Fruit fly (Drosophila melanogaster) whole organism, embryonic: ENCODE results near the gene Rh5.

Experiments
- ATbp ChIP-seq: fragments of 200-800 bp; sonication (Bioruptor generic); optimal IDR thresholded peaks from 2 replicates; lab custom pipeline; 2017; ENCODE audit warnings: missing biosample characterization, mild to moderate bottlenecking, missing genetic modification characterization, missing genetic modification reagents
- Aef1 ChIP-seq: fragments of 200-800 bp; sonication (Bioruptor generic); IDR thresholded peaks from 3 replicates; pipeline ENCODE4 v1.3.6; 2022; ENCODE audit warnings: missing biosample characterization, missing genetic modification characterization
- B-H2 ChIP-seq: fragments of 200-800 bp; sonication (Bioruptor generic); optimal IDR thresholded peaks from 2 replicates; lab custom pipeline; 2018; ENCODE audit warnings: missing biosample characterization, mild to moderate bottlenecking, missing genetic modification characterization
- CG10431 ChIP-seq: fragments of 200-800 bp; sonication (Bioruptor generic); optimal IDR thresholded peaks from 3 replicates; lab custom pipeline; 2018; ENCODE audit warnings: missing biosample characterization, mild to moderate bottlenecking, missing genetic modification characterization
- CG10654 ChIP-seq: fragments of 200-800 bp; sonication (Bioruptor generic); optimal IDR thresholded peaks from 2 replicates; lab custom pipeline; 2016; ENCODE audit warnings: missing biosample characterization, missing genetic modification characterization
- CG12744 ChIP-seq: fragments of 200-800 bp; sonication (Bioruptor generic); optimal IDR thresholded peaks from 2 replicates; lab custom pipeline; 2016; ENCODE audit warnings: missing biosample characterization, missing genetic modification characterization
- CG13123 ChIP-seq: fragments of 200-800 bp; sonication (Bioruptor generic); optimal IDR thresholded peaks from 2 replicates; lab custom pipeline; 2016; ENCODE audit warnings: missing biosample characterization, missing genetic modification characterization
- CG14965 ChIP-seq: fragments of 200-800 bp; sonication (Bioruptor generic); optimal IDR thresholded peaks from 2 replicates; lab custom pipeline; 2016; ENCODE audit warnings: missing biosample characterization, missing genetic modification characterization, borderline replicate concordance
- CG17802 ChIP-seq: fragments of 200-800 bp; sonication (Bioruptor generic); optimal IDR thresholded peaks from 2 replicates; lab custom pipeline; 2018; ENCODE audit warnings: missing biosample characterization, mild to moderate bottlenecking, missing genetic modification characterization, moderate library complexity
- CG1792 ChIP-seq: fragments of 200-800 bp; sonication (Bioruptor generic); optimal IDR thresholded peaks from 2 replicates; lab custom pipeline; 2016; ENCODE audit warnings: missing biosample characterization, missing genetic modification characterization
- CG18599 ChIP-seq: fragments of 200-800 bp; sonication (Bioruptor generic); optimal IDR thresholded peaks from 3 replicates; lab custom pipeline; 2017; ENCODE audit warnings: missing biosample characterization, missing genetic modification characterization, mild to moderate bottlenecking, moderate library complexity, missing genetic modification reagents
- CG2202 ChIP-seq: fragments of 200-800 bp; sonication (Bioruptor generic); optimal IDR thresholded peaks from 2 replicates; lab custom pipeline; 2018; ENCODE audit warnings: missing biosample characterization, mild to moderate bottlenecking, missing genetic modification characterization
- CG2875 ChIP-seq: fragments of 200-800 bp; sonication (Bioruptor generic); optimal IDR thresholded peaks from 2 replicates; lab custom pipeline; 2017; ENCODE audit warnings: missing biosample characterization, mild to moderate bottlenecking, missing genetic modification characterization, missing genetic modification reagents
- CG30020 ChIP-seq: fragments of 200-800 bp; optimal IDR thresholded peaks from 2 replicates; lab custom pipeline; 2019; ENCODE audit warnings: missing biosample characterization, mild to moderate bottlenecking, missing genetic modification characterization, moderate library complexity
- CG31365 ChIP-seq: fragments of 200-800 bp; sonication (Bioruptor generic); optimal IDR thresholded peaks from 2 replicates; lab custom pipeline; 2018; ENCODE audit warnings: missing biosample characterization, mild to moderate bottlenecking, missing genetic modification characterization
- CG3838 ChIP-seq: fragments of 200-800 bp; sonication (Bioruptor generic); optimal IDR thresholded peaks from 3 replicates; lab custom pipeline; 2016; ENCODE audit warnings: missing biosample characterization, missing genetic modification characterization
- CG4820 ChIP-seq: fragments of 200-800 bp; sonication (Bioruptor generic); optimal IDR thresholded peaks from 3 replicates; lab custom pipeline; 2016; ENCODE audit warnings: missing biosample characterization, missing genetic modification characterization
- CG5953 ChIP-seq: fragments of 200-800 bp; sonication (Bioruptor generic); IDR thresholded peaks from 2 replicates; pipeline ENCODE4 v1.3.6; 2022; ENCODE audit warnings: missing biosample characterization, missing genetic modification characterization
- CG6254 ChIP-seq: fragments of 200-800 bp; sonication (Bioruptor generic); optimal IDR thresholded peaks from 3 replicates; lab custom pipeline; 2017; ENCODE audit warnings: mild to moderate bottlenecking, missing biosample characterization, missing genetic modification reagents, missing genetic modification characterization
- CG6765 ChIP-seq: fragments of 200-800 bp; sonication (Bioruptor generic); optimal IDR thresholded peaks from 3 replicates; lab custom pipeline; 2017; ENCODE audit warnings: missing biosample characterization, mild to moderate bottlenecking, missing genetic modification characterization
- CG7963 ChIP-seq: fragments of 200-800 bp; sonication (Bioruptor generic); IDR thresholded peaks from 3 replicates; pipeline ENCODE4 v1.3.6; 2022; ENCODE audit warnings: missing biosample characterization, missing genetic modification characterization; ENCODE audit not compliant: partially characterized antibody
- CG9797 ChIP-seq: fragments of 200-800 bp; sonication (Bioruptor generic); optimal IDR thresholded peaks from 3 replicates; lab custom pipeline; 2018; ENCODE audit warnings: missing biosample characterization, mild to moderate bottlenecking, missing genetic modification characterization
- CHES-1-like ChIP-seq: fragments of 200-800 bp; sonication (Bioruptor generic); optimal IDR thresholded peaks from 2 replicates; lab custom pipeline; 2016; ENCODE audit warnings: missing biosample characterization, missing genetic modification characterization
- D19B ChIP-seq: fragments of 200-800 bp; sonication (Bioruptor generic); optimal IDR thresholded peaks from 2 replicates; lab custom pipeline; 2017; ENCODE audit warnings: missing biosample characterization, mild to moderate bottlenecking, missing genetic modification characterization
- Doc2 ChIP-seq: fragments of 200-800 bp; sonication (Bioruptor generic); IDR thresholded peaks from 2 replicates; pipeline ENCODE4 v1.3.6; 2022; ENCODE audit warnings: missing biosample characterization, missing genetic modification characterization
- Lhr ChIP-seq: fragments of 200-800 bp; sonication (Bioruptor generic); optimal IDR thresholded peaks from 3 replicates; lab custom pipeline; 2017; ENCODE audit warnings: mild to moderate bottlenecking, missing biosample characterization, missing genetic modification reagents, missing genetic modification characterization
- Lim3 ChIP-seq: fragments of 200-800 bp; sonication (Bioruptor generic); IDR thresholded peaks from 2 replicates; pipeline ENCODE4 v1.3.6; 2022; ENCODE audit warnings: missing biosample characterization, missing genetic modification characterization
- Mes4 ChIP-seq: fragments of 200-800 bp; sonication (Bioruptor generic); optimal IDR thresholded peaks from 2 replicates; lab custom pipeline; 2016; ENCODE audit warnings: missing biosample characterization, missing genetic modification characterization
- Myb ChIP-seq: fragments of 200-800 bp; sonication (Bioruptor generic); optimal IDR thresholded peaks from 2 replicates; lab custom pipeline; 2016; ENCODE audit warnings: missing biosample characterization, missing genetic modification characterization
- NC2α ChIP-seq: fragments of 200-800 bp; sonication (Bioruptor generic); optimal IDR thresholded peaks from 2 replicates; lab custom pipeline; 2016; ENCODE audit warnings: missing biosample characterization, missing genetic modification characterization
- Oli ChIP-seq: fragments of 200-800 bp; sonication (Bioruptor generic); optimal IDR thresholded peaks from 2 replicates; lab custom pipeline; 2018; ENCODE audit warnings: missing biosample characterization, mild to moderate bottlenecking, missing genetic modification characterization, moderate library complexity
- Pdp1 ChIP-seq, 2 experiments: fragments of 200-800 bp; sonication (Bioruptor generic); optimal IDR thresholded peaks; 3 replicates each; lab custom pipeline; 2016; ENCODE audit warnings: missing biosample characterization in 2 of 2, missing genetic modification characterization in 2 of 2, mild to moderate bottlenecking in 1 of 2, moderate library complexity in 1 of 2
- Scr ChIP-seq: fragments of 200-800 bp; sonication (Bioruptor generic); IDR thresholded peaks from 2 replicates; pipeline ENCODE4 v1.3.6; 2022; ENCODE audit warnings: missing biosample characterization, missing genetic modification characterization; ENCODE audit not compliant: partially characterized antibody
- bcd ChIP-seq: fragments of 200-800 bp; sonication (Bioruptor generic); optimal IDR thresholded peaks from 2 replicates; lab custom pipeline; 2017; ENCODE audit warnings: missing biosample characterization, mild to moderate bottlenecking, missing genetic modification characterization
- br ChIP-seq: fragments of >200 bp; optimal IDR thresholded peaks from 2 replicates; lab custom pipeline; 2017
- cato ChIP-seq: fragments of 200-800 bp; sonication (Bioruptor generic); optimal IDR thresholded peaks from 2 replicates; lab custom pipeline; 2016; ENCODE audit warnings: missing biosample characterization, missing genetic modification characterization, borderline replicate concordance
- dmrt99B ChIP-seq: fragments of 200-800 bp; sonication (Bioruptor generic); optimal IDR thresholded peaks from 2 replicates; lab custom pipeline; 2018; ENCODE audit warnings: missing biosample characterization, mild to moderate bottlenecking, missing genetic modification characterization, moderate library complexity
- eve ChIP-seq, 2 experiments: fragments of >200 bp; optimal IDR thresholded peaks; 2 replicates each; lab custom pipeline; 2017; ENCODE audit warnings: missing biosample characterization in 2 of 2, missing genetic modification characterization in 2 of 2
- fd64A ChIP-seq: fragments of 200-800 bp; sonication (Bioruptor generic); optimal IDR thresholded peaks from 3 replicates; lab custom pipeline; 2018; ENCODE audit warnings: missing biosample characterization, mild to moderate bottlenecking, missing genetic modification characterization
- gsb-n ChIP-seq: fragments of 200-800 bp; sonication (Bioruptor generic); optimal IDR thresholded peaks from 3 replicates; lab custom pipeline; 2018; ENCODE audit warnings: missing biosample characterization, mild to moderate bottlenecking, missing genetic modification characterization
- h ChIP-seq: fragments of >200 bp; optimal IDR thresholded peaks from 2 replicates; lab custom pipeline; 2017
- lilli ChIP-seq: fragments of 200-800 bp; sonication (Bioruptor generic); optimal IDR thresholded peaks from 3 replicates; lab custom pipeline; 2016; ENCODE audit warnings: missing biosample characterization, missing genetic modification characterization
- maf-S ChIP-seq: fragments of 200-800 bp; sonication (Bioruptor generic); optimal IDR thresholded peaks from 2 replicates; lab custom pipeline; 2016; ENCODE audit warnings: missing biosample characterization, missing genetic modification characterization
- org-1 ChIP-seq: fragments of 200-800 bp; sonication (Bioruptor generic); optimal IDR thresholded peaks from 2 replicates; lab custom pipeline; 2017; ENCODE audit warnings: missing biosample characterization, missing genetic modification characterization
- pho ChIP-seq: fragments of 200-800 bp; sonication (Bioruptor generic); optimal IDR thresholded peaks from 2 replicates; lab custom pipeline; 2016; ENCODE audit warnings: missing biosample characterization, missing genetic modification characterization
- ro ChIP-seq: fragments of 200-800 bp; sonication (Bioruptor generic); IDR thresholded peaks from 2 replicates; pipeline ENCODE4 v1.3.6; 2022; ENCODE audit warnings: missing biosample characterization, missing genetic modification characterization
- slp2 ChIP-seq: fragments of 200-800 bp; sonication (Bioruptor generic); optimal IDR thresholded peaks from 2 replicates; lab custom pipeline; 2016; ENCODE audit warnings: missing biosample characterization, missing genetic modification characterization
- ttk ChIP-seq: fragments of 200-800 bp; sonication (Bioruptor generic); IDR thresholded peaks from 2 replicates; pipeline ENCODE4 v2.1.2; 2022; ENCODE audit warnings: missing biosample characterization, missing genetic modification characterization
- z ChIP-seq: fragments of 200-800 bp; sonication (Bioruptor generic); IDR thresholded peaks from 3 replicates; pipeline ENCODE4 v1.3.6; 2022; ENCODE audit warnings: missing biosample characterization, missing genetic modification characterization
- zfh1 ChIP-seq: fragments of 200-800 bp; sonication (Bioruptor generic); IDR thresholded peaks from 3 replicates; pipeline ENCODE4 v1.3.6; 2022; ENCODE audit warnings: missing biosample characterization, missing genetic modification characterization

Gene Rh5

DNA sequence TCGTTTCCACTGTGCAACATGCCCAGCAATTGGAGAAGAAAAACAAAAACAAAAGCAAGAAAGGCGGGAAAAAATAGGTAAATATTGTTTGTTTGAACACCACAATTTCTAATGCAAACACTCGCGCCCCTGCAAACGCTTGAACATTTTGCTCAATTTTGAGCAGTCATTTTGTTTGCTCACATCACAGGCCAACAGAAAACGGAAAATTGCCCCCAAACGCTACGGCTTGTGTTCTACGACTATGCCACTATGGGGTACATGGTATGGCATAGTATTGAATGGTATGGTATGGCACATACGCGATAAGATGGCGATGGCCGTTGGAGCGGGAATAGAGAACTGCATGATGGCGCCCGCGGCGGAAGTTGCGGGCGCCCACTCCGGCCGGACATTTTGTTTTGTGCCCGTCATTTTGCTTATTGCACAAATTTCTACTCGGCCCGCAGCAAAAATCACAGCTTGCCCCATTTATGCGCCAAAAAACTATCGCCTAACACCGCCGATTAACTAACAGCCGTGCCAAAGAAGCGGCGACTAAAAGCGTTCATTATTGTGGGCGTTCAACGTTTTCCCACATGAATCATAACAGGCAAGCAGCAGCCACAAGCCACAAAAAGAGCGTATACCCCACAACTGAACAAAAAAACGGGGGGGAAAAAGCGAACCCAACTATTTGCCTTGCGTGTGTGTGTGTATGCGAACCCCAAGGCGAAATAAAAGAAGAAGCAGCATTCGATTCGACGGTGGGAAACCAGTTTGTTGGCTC lies 3.6 kb upstream of the Rh5 start (continued):
- TF ChIP-seq CG2875 (GFP tag; lab: Kevin White, UChicago) (peak; percentile 86), CG14965 (GFP tag; lab: Kevin White, UChicago) (peak; percentile 9), Lim3 (GFP tag; lab: Robert Waterston, UW) (no peak), D19B (GFP tag; lab: Kevin White, UChicago) (peak; percentile 7), pho (peak; percentile 28), br (lab: Kevin White, UChicago) (no peak), gsb-n (tag; lab: Kevin White, UChicago) (peak; percentile 66), CG18599 (peak; percentile 82), Doc2 (no peak), Aef1 (GFP tag; lab: Robert Waterston, UW) (no peak), CG4820 (GFP tag; lab: Kevin White, UChicago) (peak; percentile 13), CHES-1-like (GFP tag; lab: Kevin White, UChicago) (peak; percentile 77), org-1 (GFP tag; lab: Kevin White, UChicago) (peak; percentile 85), h (lab: Kevin White, UChicago) (no peak), eve (GFP tag; optimal IDR thresholded peaks at IDR 0.05; lab: Kevin White, UChicago) (no peak), CG30020 (no peak), CG10654 (GFP tag; lab: Kevin White, UChicago) (peak; percentile 32), maf-S (peak; percentile 25), NC2α (GFP tag; lab: Kevin White, UChicago) (peak; percentile 72), Pdp1 (GFP tag; optimal IDR thresholded peaks at IDR 0.05; lab: Kevin White, UChicago) (peak; percentile 46 to 55), z (GFP tag; lab: Robert Waterston, UW) (no peak), CG5953 (no peak), CG10431 (GFP tag; lab: Kevin White, UChicago) (peak; percentile 96), CG12744 (GFP tag; lab: Kevin White, UChicago) (peak; percentile 34), Scr (GFP tag; lab: Robert Waterston, UW) (no peak), Lhr (GFP tag; lab: Kevin White, UChicago) (no peak), Myb (GFP tag; lab: Kevin White, UChicago) (no peak), ATbp (peak; percentile 96), lilli (GFP tag; lab: Kevin White, UChicago) (peak; percentile 35), Oli (tag; lab: Kevin White, UChicago) (no peak), CG3838 (GFP tag; lab: Kevin White, UChicago) (peak; percentile 96), CG13123 (peak; percentile 76), CG6254 (GFP tag; lab: Kevin White, UChicago) (peak; percentile 58), CG9797 (GFP tag; lab: Kevin White, UChicago) (no peak), fd64A (GFP tag; lab: Kevin White, UChicago) (peak; percentile 89), B-H2 (peak; percentile 53), CG17802 (peak; percentile 43), ro (no peak), Mes4 (GFP tag; lab: Kevin White, UChicago) (peak; percentile 63), CG7963 (no peak), CG1792 (GFP tag; lab: Kevin White, UChicago) (peak; percentile 15), slp2 (GFP tag; lab: Kevin White, UChicago) (peak; percentile 7), cato (GFP tag; lab: Kevin White, UChicago) (peak; percentile 63), zfh1 (GFP tag; lab: Robert Waterston, UW) (no peak), CG6765 (GFP tag; lab: Kevin White, UChicago) (peak; percentile 36), bcd (GFP tag; lab: Kevin White, UChicago) (peak; percentile 36), CG31365 (tag; lab: Kevin White, UChicago) (peak; percentile 77), ttk (GFP tag; lab: Robert Waterston, UW) (no peak), CG2202 (tag; lab: Kevin White, UChicago) (peak; percentile 88), dmrt99B (tag; lab: Kevin White, UChicago) (peak; percentile 50)
